Worm (Caenorhabditis elegans) whole organism, L3 larva: ENCODE measurements around the gene crn-7.

Experiments used
- R02D3.7 ChIP-seq: fragments of 150-350 bp; optimal IDR thresholded peaks from 2 replicates; lab custom pipeline; 2014; ENCODE audit warnings: missing biosample characterization, missing genetic modification characterization
- ZK546.5 ChIP-seq: sonication (generic microtip); optimal IDR thresholded peaks from 2 replicates; lab custom pipeline; 2017; ENCODE audit warnings: missing biosample characterization, missing genetic modification characterization
- aly-2 ChIP-seq: fragments of 150-350 bp; optimal IDR thresholded peaks from 2 replicates; lab custom pipeline; 2014; ENCODE audit warnings: missing biosample characterization, missing genetic modification characterization
- ama-1 ChIP-seq: fragments of 150-350 bp; optimal IDR thresholded peaks from 2 replicates; lab custom pipeline; 2018
- ceh-16 ChIP-seq: sonication (generic microtip); optimal IDR thresholded peaks from 2 replicates; lab custom pipeline; 2017; ENCODE audit warnings: missing biosample characterization, missing genetic modification characterization
- ceh-28 ChIP-seq: fragments of 150-350 bp; optimal IDR thresholded peaks from 2 replicates; lab custom pipeline; 2014; ENCODE audit warnings: missing biosample characterization, missing genetic modification reagents, missing genetic modification characterization
- ceh-82 ChIP-seq: fragments of 150-350 bp; optimal IDR thresholded peaks from 2 replicates; lab custom pipeline; 2014; ENCODE audit warnings: missing biosample characterization, missing genetic modification characterization
- ceh-9 ChIP-seq: sonication (generic microtip); optimal IDR thresholded peaks from 2 replicates; lab custom pipeline; 2018; ENCODE audit warnings: missing biosample characterization, missing genetic modification characterization
- daf-12 ChIP-seq: fragments of 150-350 bp; optimal IDR thresholded peaks from 2 replicates; lab custom pipeline; 2014; ENCODE audit warnings: missing biosample characterization, missing genetic modification reagents, missing genetic modification characterization
- egl-27 ChIP-seq: sonication (generic microtip); optimal IDR thresholded peaks from 4 replicates; lab custom pipeline; 2017; ENCODE audit warnings: missing biosample characterization, missing genetic modification reagents, missing genetic modification characterization
- egl-5 ChIP-seq: fragments of 150-350 bp; optimal IDR thresholded peaks from 2 replicates; lab custom pipeline; 2017; ENCODE audit warnings: missing biosample characterization, missing genetic modification reagents, missing genetic modification characterization, inconsistent platforms
- elt-1 ChIP-seq: fragments of 150-350 bp; optimal IDR thresholded peaks from 2 replicates; lab custom pipeline; 2014; ENCODE audit warnings: missing biosample characterization, missing genetic modification characterization
- elt-2 ChIP-seq: sonication (generic microtip); optimal IDR thresholded peaks from 2 replicates; lab custom pipeline; 2016; ENCODE audit warnings: missing genetic modification reagents, mild to moderate bottlenecking, missing genetic modification characterization, missing compliant biosample characterization
- elt-3 ChIP-seq, 3 experiments: fragments of 150-350 bp in 1 of 3; sonication (generic microtip) in 2 of 3; optimal IDR thresholded peaks; 2 replicates in 2 of 3; 4 replicates in 1 of 3; lab custom pipeline; 2014 to 2017; ENCODE audit warnings: missing biosample characterization in 3 of 3, missing genetic modification characterization in 3 of 3
- eor-1 ChIP-seq, 2 experiments: fragments of 150-350 bp; optimal IDR thresholded peaks; 2 replicates each; lab custom pipeline; 2014 to 2018; ENCODE audit warnings: missing biosample characterization in 2 of 2, missing genetic modification characterization in 2 of 2
- fkh-10 ChIP-seq: sonication (generic microtip); optimal IDR thresholded peaks from 2 replicates; lab custom pipeline; 2017; ENCODE audit warnings: missing biosample characterization, missing genetic modification reagents, missing genetic modification characterization
- fkh-2 ChIP-seq: fragments of 150-350 bp; optimal IDR thresholded peaks from 2 replicates; lab custom pipeline; 2014; ENCODE audit warnings: missing biosample characterization, missing genetic modification reagents, missing genetic modification characterization
- fos-1 ChIP-seq: fragments of 150-350 bp; optimal IDR thresholded peaks from 2 replicates; lab custom pipeline; 2014; ENCODE audit warnings: missing biosample characterization, missing genetic modification characterization
- hmg-11 ChIP-seq: sonication (generic microtip); optimal IDR thresholded peaks from 2 replicates; lab custom pipeline; 2016; ENCODE audit warnings: missing genetic modification characterization, missing compliant biosample characterization
- jun-1 ChIP-seq: fragments of 150-350 bp; optimal IDR thresholded peaks from 2 replicates; lab custom pipeline; 2014; ENCODE audit warnings: missing biosample characterization, missing genetic modification reagents, missing genetic modification characterization
- lin-15B ChIP-seq: fragments of 150-350 bp; optimal IDR thresholded peaks from 2 replicates; lab custom pipeline; 2014; ENCODE audit warnings: missing biosample characterization, missing genetic modification characterization
- lin-39 ChIP-seq: fragments of 150-350 bp; optimal IDR thresholded peaks from 2 replicates; lab custom pipeline; 2018; ENCODE audit warnings: missing biosample characterization, missing genetic modification reagents, missing genetic modification characterization
- lsy-12 ChIP-seq: sonication (generic microtip); optimal IDR thresholded peaks from 2 replicates; lab custom pipeline; 2016; ENCODE audit warnings: mild to moderate bottlenecking, missing genetic modification characterization, missing compliant biosample characterization
- mdl-1 ChIP-seq: fragments of 150-350 bp; optimal IDR thresholded peaks from 2 replicates; lab custom pipeline; 2014; ENCODE audit warnings: missing biosample characterization, missing genetic modification characterization
- mml-1 ChIP-seq: fragments of 150-350 bp; sonication (generic microtip); optimal IDR thresholded peaks from 3 replicates; lab custom pipeline; 2014; ENCODE audit warnings: missing biosample characterization, missing genetic modification characterization
- nfya-1 ChIP-seq: sonication (generic microtip); optimal IDR thresholded peaks from 2 replicates; lab custom pipeline; 2017; ENCODE audit warnings: missing genetic modification characterization, mild to moderate bottlenecking, missing compliant biosample characterization, antibody characterized with exemption, moderate library complexity; ENCODE audit not compliant: insufficient read depth
- nhr-11 ChIP-seq: fragments of 150-350 bp; optimal IDR thresholded peaks from 2 replicates; lab custom pipeline; 2014; ENCODE audit warnings: missing biosample characterization, missing genetic modification characterization
- nhr-12 ChIP-seq: fragments of 150-350 bp; optimal IDR thresholded peaks from 2 replicates; lab custom pipeline; 2014; ENCODE audit warnings: missing biosample characterization, missing genetic modification characterization
- nhr-23 ChIP-seq: fragments of 150-350 bp; optimal IDR thresholded peaks from 2 replicates; lab custom pipeline; 2014; ENCODE audit warnings: missing biosample characterization, missing genetic modification reagents, missing genetic modification characterization
- nhr-237 ChIP-seq: fragments of 150-350 bp; optimal IDR thresholded peaks from 2 replicates; lab custom pipeline; 2014; ENCODE audit warnings: missing biosample characterization, missing genetic modification characterization
- nhr-25 ChIP-seq: sonication (generic microtip); optimal IDR thresholded peaks from 2 replicates; lab custom pipeline; 2017; ENCODE audit warnings: missing biosample characterization, missing genetic modification characterization
- nhr-28 ChIP-seq: fragments of 150-350 bp; optimal IDR thresholded peaks from 2 replicates; lab custom pipeline; 2014; ENCODE audit warnings: missing biosample characterization, missing genetic modification characterization
- nhr-43 ChIP-seq: sonication (generic microtip); optimal IDR thresholded peaks from 2 replicates; lab custom pipeline; 2016; ENCODE audit warnings: mild to moderate bottlenecking, missing genetic modification characterization, missing compliant biosample characterization; ENCODE audit not compliant: poor library complexity, severe bottlenecking
- nhr-67 ChIP-seq: fragments of 150-350 bp; optimal IDR thresholded peaks from 2 replicates; lab custom pipeline; 2014; ENCODE audit warnings: missing biosample characterization, missing genetic modification characterization
- nhr-76 ChIP-seq: fragments of 150-350 bp; sonication (generic microtip); optimal IDR thresholded peaks from 5 replicates; lab custom pipeline; 2014; ENCODE audit warnings: missing biosample characterization, missing genetic modification characterization
- nhr-77 ChIP-seq: fragments of 150-350 bp; optimal IDR thresholded peaks from 2 replicates; lab custom pipeline; 2014; ENCODE audit warnings: missing biosample characterization, missing genetic modification characterization
- pha-4 ChIP-seq: fragments of 150-350 bp; optimal IDR thresholded peaks from 2 replicates; lab custom pipeline; 2014; ENCODE audit warnings: missing biosample characterization, missing genetic modification reagents, missing genetic modification characterization
- pqm-1 ChIP-seq: fragments of 150-350 bp; optimal IDR thresholded peaks from 2 replicates; lab custom pipeline; 2017; ENCODE audit warnings: missing biosample characterization, missing genetic modification characterization, inconsistent platforms
- sea-2 ChIP-seq: fragments of 150-350 bp; sonication (generic microtip); optimal IDR thresholded peaks from 4 replicates; lab custom pipeline; 2014; ENCODE audit warnings: missing biosample characterization, missing genetic modification reagents, missing genetic modification characterization
- skn-1 ChIP-seq: fragments of 150-350 bp; optimal IDR thresholded peaks from 2 replicates; lab custom pipeline; 2014; ENCODE audit warnings: missing biosample characterization, missing genetic modification characterization
- snpc-4 ChIP-seq: fragments of 150-350 bp; optimal IDR thresholded peaks from 2 replicates; lab custom pipeline; 2014; ENCODE audit warnings: missing biosample characterization, missing genetic modification characterization
- tbx-2 ChIP-seq: sonication (generic microtip); optimal IDR thresholded peaks from 2 replicates; lab custom pipeline; 2016; ENCODE audit warnings: mild to moderate bottlenecking, missing genetic modification characterization, missing compliant biosample characterization
- unc-39 ChIP-seq: sonication (generic microtip); optimal IDR thresholded peaks from 4 replicates; lab custom pipeline; 2017; ENCODE audit warnings: missing biosample characterization, missing genetic modification characterization
- unc-62 ChIP-seq: fragments of 150-350 bp; sonication (generic microtip); optimal IDR thresholded peaks from 4 replicates; lab custom pipeline; 2014; ENCODE audit warnings: missing biosample characterization, missing genetic modification reagents, missing genetic modification characterization
- zag-1 ChIP-seq: fragments of 150-350 bp; optimal IDR thresholded peaks from 2 replicates; lab custom pipeline; 2014; ENCODE audit warnings: missing biosample characterization, missing genetic modification characterization
- ztf-11 ChIP-seq: fragments of 150-350 bp; optimal IDR thresholded peaks from 2 replicates; lab custom pipeline; 2014; ENCODE audit warnings: missing biosample characterization, missing genetic modification characterization
- ztf-4 ChIP-seq: fragments of 150-350 bp; optimal IDR thresholded peaks from 2 replicates; lab custom pipeline; 2014; ENCODE audit warnings: missing biosample characterization, missing genetic modification characterization

The crn-7 gene

ce11 chrIII:8319100-8319499 is 50.8 kb downstream of the crn-7 start, which contains the start of gene F10E9.11:
F10E9.11 (minus strand) TSS chrIII:8319260.
- TF ChIP-seq mml-1 (tag; lab: Kevin White, UChicago) (no peak), lin-15B (tag; lab: Kevin White, UChicago) (peak; percentile 84), egl-5 (tag; lab: Kevin White, UChicago) (peak; percentile 64), nhr-77 (tag; lab: Kevin White, UChicago) (no peak), ztf-11 (tag; lab: Kevin White, UChicago) (no peak), sea-2 (GFP tag; lab: Kevin White, UChicago) (no peak), skn-1 (tag; lab: Kevin White, UChicago) (no peak), jun-1 (no peak), daf-12 (tag; lab: Kevin White, UChicago) (no peak), nfya-1 (tag; lab: Kevin White, UChicago) (peak; percentile 86), ZK546.5 (tag; lab: Kevin White, UChicago) (no peak), ztf-4 (tag; lab: Kevin White, UChicago) (no peak), unc-39 (tag; lab: Kevin White, UChicago) (no peak), fos-1 (tag; lab: Kevin White, UChicago) (no peak), elt-2 (tag; lab: Kevin White, UChicago) (peak; percentile 2), ceh-9 (tag; lab: Kevin White, UChicago) (no peak), ceh-82 (tag; lab: Kevin White, UChicago) (no peak), elt-3 (tag; optimal IDR thresholded peaks at IDR 0.05; lab: Kevin White, UChicago) (no peak), egl-27 (no peak), ceh-16 (tag; lab: Kevin White, UChicago) (no peak), nhr-11 (no peak), tbx-2 (tag; lab: Kevin White, UChicago) (no peak), nhr-43 (tag; lab: Kevin White, UChicago) (peak; percentile 83), lin-39 (tag; lab: Kevin White, UChicago) (peak; percentile 40), pha-4 (peak; percentile 84), snpc-4 (peak; percentile 76), mdl-1 (tag; lab: Kevin White, UChicago) (no peak), hmg-11 (tag; lab: Kevin White, UChicago) (peak; percentile 61), zag-1 (no peak), nhr-12 (tag; lab: Kevin White, UChicago) (no peak), nhr-237 (tag; lab: Kevin White, UChicago) (no peak), ceh-28 (peak; percentile 26), pqm-1 (tag; lab: Kevin White, UChicago) (peak; percentile 2), fkh-2 (tag; lab: Kevin White, UChicago) (no peak), elt-1 (no peak), eor-1 (tag; optimal IDR thresholded peaks at IDR 0.05; lab: Kevin White, UChicago) (no peak), unc-62 (GFP tag; lab: Kevin White, UChicago) (no peak), nhr-76 (tag; lab: Kevin White, UChicago) (no peak), nhr-23 (tag; lab: Kevin White, UChicago) (peak; percentile 84), nhr-67 (tag; lab: Kevin White, UChicago) (no peak), ama-1 (lab: Kevin White, UChicago) (peak; percentile 20), fkh-10 (GFP tag; lab: Kevin White, UChicago) (no peak), lsy-12 (tag; lab: Kevin White, UChicago) (peak; percentile 50), R02D3.7 (peak; percentile 55), nhr-28 (tag; lab: Kevin White, UChicago) (no peak), nhr-25 (tag; lab: Kevin White, UChicago) (peak; percentile 76), aly-2 (tag; lab: Kevin White, UChicago) (no peak)
